Worm (Caenorhabditis elegans): Measurements from ENCODE around the gene cup-14.
A peak's percentile ranks its signal among the peaks of the same experiment; 100 is the strongest.

cup-14 gene

ce11 chrII:13872191-13872889 lies at the start of gene cup-14, which contains the start of gene ndub-8 (continued):
- peak; percentile 58 for TF ChIP-seq lin-15B (tag; optimal IDR thresholded peaks at IDR 0.05)
- TF ChIP-seq lin-35 (GFP tag; optimal IDR thresholded peaks at IDR 0.05), result peak; percentile 80 to 87
- peak; percentile 87 to 95 (median 91) for TF ChIP-seq ceh-82 (tag; optimal IDR thresholded peaks at IDR 0.05)
- TF ChIP-seq jun-1 (tag; optimal IDR thresholded peaks at IDR 0.05), result peak; percentile 84
- TF ChIP-seq skn-1 (tag; optimal IDR thresholded peaks at IDR 0.05), result peak; percentile 78
- peak in 3 of 6 experiments; percentile 8 to 85 (median 62) for TF ChIP-seq elt-3 (tag; optimal IDR thresholded peaks at IDR 0.05)
- peak; percentile 91 for TF ChIP-seq irx-1 (tag; optimal IDR thresholded peaks at IDR 0.05)
- peak; percentile 90 for TF ChIP-seq mep-1 (tag; optimal IDR thresholded peaks at IDR 0.05)
- no peak for TF ChIP-seq hlh-4 (tag; optimal IDR thresholded peaks at IDR 0.05)
- peak; percentile 64 for TF ChIP-seq F16B12.6 (tag; optimal IDR thresholded peaks at IDR 0.05)
- TF ChIP-seq efl-3 (GFP tag; optimal IDR thresholded peaks at IDR 0.05), result no peak
- TF ChIP-seq sup-37 (GFP tag; optimal IDR thresholded peaks at IDR 0.05), result peak; percentile 66
- TF ChIP-seq isw-1 (GFP tag; IDR thresholded peaks at IDR 0.05), result peak; percentile 91
- TF ChIP-seq aly-2 (tag; optimal IDR thresholded peaks at IDR 0.05), result peak; percentile 89
- peak; percentile 100 for TF ChIP-seq lsy-2 (tag; optimal IDR thresholded peaks at IDR 0.05)
- TF ChIP-seq snu-23 (GFP tag; optimal IDR thresholded peaks at IDR 0.05), result peak; percentile 95
- TF ChIP-seq nhr-71 (tag; optimal IDR thresholded peaks at IDR 0.05), result peak; percentile 95
- peak; percentile 87 for TF ChIP-seq snpc-4 (tag; optimal IDR thresholded peaks at IDR 0.05)
- peak; percentile 96 for TF ChIP-seq nhr-85 (tag)
- peak; percentile 75 for TF ChIP-seq pax-3 (tag; optimal IDR thresholded peaks at IDR 0.05)
- TF ChIP-seq mef-2 (tag; optimal IDR thresholded peaks at IDR 0.05), result no peak
- no peak for TF ChIP-seq nhr-84 (tag; optimal IDR thresholded peaks at IDR 0.05)
- no peak for TF ChIP-seq C34B4.2 (tag; optimal IDR thresholded peaks at IDR 0.05)
- peak; percentile 90 to 94 for TF ChIP-seq efl-1 (optimal IDR thresholded peaks at IDR 0.05)
- TF ChIP-seq efl-1 (GFP tag; optimal IDR thresholded peaks at IDR 0.05 in 1 of 2), result peak; percentile 83 to 98
- peak; percentile 62; the same call in 1 of the 2 replicates for TF ChIP-seq ceh-88 (GFP tag; IDR thresholded peaks at IDR 0.05)
- TF ChIP-seq nhr-237 (tag; optimal IDR thresholded peaks at IDR 0.05), result peak; percentile 16
- TF ChIP-seq nhr-11 (tag; optimal IDR thresholded peaks at IDR 0.05), result peak; percentile 80
- peak; percentile 72 for TF ChIP-seq ceh-8 (GFP tag; optimal IDR thresholded peaks at IDR 0.05)
- peak in 1 of 2 experiments; percentile 87 for TF ChIP-seq mdl-1 (tag; optimal IDR thresholded peaks at IDR 0.05)
- no peak for TF ChIP-seq nhr-12 (tag; optimal IDR thresholded peaks at IDR 0.05)
- TF ChIP-seq tbx-2 (tag; optimal IDR thresholded peaks at IDR 0.05), result peak; percentile 92
- no peak for TF ChIP-seq swsn-7 (tag; optimal IDR thresholded peaks at IDR 0.05)
- peak; percentile 71 for TF ChIP-seq lin-13 (GFP tag; optimal IDR thresholded peaks at IDR 0.05)

- TF ChIP-seq ceh-63 (GFP tag; optimal IDR thresholded peaks at IDR 0.05), result no peak
- no peak for TF ChIP-seq efl-1 (optimal IDR thresholded peaks at IDR 0.05)
- peak in 1 of 2 experiments; percentile 84 for TF ChIP-seq efl-1 (GFP tag; optimal IDR thresholded peaks at IDR 0.05 in 1 of 2)
These were observed 47.1 kb upstream of the cup-14 start for ce11 chrII:13919100-13919499.

DNA sequence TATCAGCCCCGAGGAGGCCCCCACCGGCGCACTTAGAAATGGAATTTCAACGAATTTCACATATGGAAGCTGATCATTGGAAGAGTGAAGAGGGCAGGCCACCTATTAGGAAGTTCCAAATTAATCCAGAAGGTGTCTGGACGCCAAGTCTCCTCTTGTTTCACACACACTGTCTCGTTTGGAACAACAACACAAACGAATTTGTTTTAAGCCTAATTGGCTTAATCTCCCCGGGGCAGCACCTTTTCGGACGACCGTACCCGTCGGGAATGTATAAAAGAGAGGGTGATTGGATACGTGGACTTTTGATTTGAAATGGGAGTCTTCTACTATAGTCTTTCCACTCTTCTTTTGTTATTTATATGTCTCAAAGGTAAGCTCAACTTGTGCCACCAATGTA lies 44.0 kb upstream of the cup-14 start, which contains the start of gene mltn-3:
mltn-3 (plus strand) TSS at position 301 of the 400 bp plus-strand sequence.
- no peak for TF ChIP-seq nhr-28 (tag; optimal IDR thresholded peaks at IDR 0.05)
- TF ChIP-seq unc-62 (GFP tag; optimal IDR thresholded peaks at IDR 0.05), result no peak
- TF ChIP-seq lsy-2 (tag; optimal IDR thresholded peaks at IDR 0.05), result no peak
- no peak for TF ChIP-seq unc-30 (tag; optimal IDR thresholded peaks at IDR 0.05)
- no peak for TF ChIP-seq nhr-47 (tag; optimal IDR thresholded peaks at IDR 0.05)
- no peak for TF ChIP-seq nhr-76 (tag; optimal IDR thresholded peaks at IDR 0.05)
- TF ChIP-seq snu-23 (GFP tag; optimal IDR thresholded peaks at IDR 0.05), result no peak
- no peak for TF ChIP-seq swsn-7 (tag; optimal IDR thresholded peaks at IDR 0.05)
- no peak for TF ChIP-seq ama-1 (optimal IDR thresholded peaks at IDR 0.05)
